Fruit fly (Drosophila melanogaster) Kc167 (cell line): ENCODE measurements around the gene CG2875.

Experiments
- Myc ChIP-seq: fragments of >200 bp; optimal IDR thresholded peaks from 2 replicates; lab custom pipeline; 2017; ENCODE audit warnings: missing external identifiers
- Sin3A ChIP-seq: fragments of >200 bp; optimal IDR thresholded peaks from 2 replicates; lab custom pipeline; 2018; ENCODE audit warnings: missing external identifiers
- h ChIP-seq: fragments of >200 bp; optimal IDR thresholded peaks from 3 replicates; lab custom pipeline; 2018; ENCODE audit warnings: missing external identifiers
- insv ChIP-seq: fragments of >200 bp; optimal IDR thresholded peaks from 3 replicates; lab custom pipeline; 2018; ENCODE audit warnings: missing external identifiers
- psq ChIP-seq: fragments of >200 bp; optimal IDR thresholded peaks from 2 replicates; lab custom pipeline; 2017; ENCODE audit warnings: missing external identifiers
- ttk ChIP-seq: sonication (Bioruptor generic); optimal IDR thresholded peaks from 2 replicates; lab custom pipeline; 2017; ENCODE audit warnings: missing external identifiers

Gene CG2875

dm6 chrX:3548568-3548967, 24.9 kb downstream of the CG2875 start:
- TF ChIP-seq psq (no peak), insv (no peak), ttk (lab: Kevin White, UChicago) (no peak), Sin3A (no peak), Myc (lab: Kevin White, UChicago) (no peak), h (lab: Kevin White, UChicago) (no peak)

- TF ChIP-seq Myc (lab: Kevin White, UChicago): no peak
- no peak for TF ChIP-seq psq
- TF ChIP-seq ttk (lab: Kevin White, UChicago): no peak
Observed at dm6 chrX:3545849-3546518, 27.4 kb downstream of the CG2875 start.

- TF ChIP-seq psq (no peak), Myc (lab: Kevin White, UChicago) (no peak), h (lab: Kevin White, UChicago) (no peak), ttk (lab: Kevin White, UChicago) (no peak), Sin3A (no peak), insv (no peak)
Observed at dm6 chrX:3538775-3539174, 34.6 kb downstream of the CG2875 start.

- TF ChIP-seq ttk (lab: Kevin White, UChicago) (no peak), h (lab: Kevin White, UChicago) (no peak), insv (no peak), psq (no peak), Sin3A (no peak), Myc (lab: Kevin White, UChicago) (no peak)
Observed at dm6 chrX:3530696-3531095, 42.7 kb downstream of the CG2875 start.
